Fruit fly (Drosophila melanogaster): Measurements from ENCODE around the gene CG43445.

CG43445 gene

DNA sequence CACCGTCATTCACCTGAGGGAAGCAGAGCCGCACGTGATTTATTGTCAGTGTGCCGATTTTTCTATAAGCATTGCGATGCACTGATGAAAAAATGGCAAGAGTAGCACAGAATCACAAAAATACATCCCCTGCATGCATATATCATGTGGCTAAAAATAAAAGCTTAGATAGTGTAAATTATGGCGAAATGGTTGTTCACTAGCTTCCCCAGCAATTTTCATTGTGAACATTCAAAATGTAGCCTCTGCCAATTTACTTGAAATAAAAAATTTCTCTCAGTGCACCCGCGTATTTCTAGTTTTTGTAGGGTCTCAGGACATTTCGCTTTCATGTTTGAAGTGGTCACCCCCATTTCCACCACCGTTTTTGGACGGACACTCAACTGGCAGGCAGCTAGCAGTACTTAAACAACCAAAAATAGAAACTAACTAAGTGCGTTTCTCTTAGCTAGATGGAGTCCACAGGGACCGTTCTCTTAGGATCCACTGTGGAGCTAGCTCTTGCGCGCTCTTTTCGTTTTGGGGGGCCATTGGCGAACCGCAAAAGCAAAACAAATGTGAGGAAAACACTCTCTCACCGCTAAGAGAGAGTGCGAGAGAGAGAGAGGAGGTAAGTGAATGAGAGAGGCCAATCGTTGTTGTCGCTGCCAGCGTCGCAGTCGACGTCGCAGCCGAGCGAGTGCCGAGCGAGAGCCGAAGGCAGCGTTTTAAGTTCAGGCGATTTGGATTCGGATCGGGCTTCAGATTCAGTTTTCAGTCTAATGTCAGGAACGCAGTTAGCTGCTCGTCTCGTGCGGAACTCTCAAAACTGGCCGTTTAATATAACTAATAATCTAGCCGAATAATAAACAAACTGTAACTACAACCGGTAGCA, 32.4 kb downstream of the CG43445 start (continued):
- TF ChIP-seq CG14860 (GFP tag; IDR thresholded peaks at IDR 0.05; ENCODE audit: partially characterized antibody) (no peak), btn (GFP tag; optimal IDR thresholded peaks at IDR 0.05) (peak; percentile 55), ems (GFP tag; optimal IDR thresholded peaks at IDR 0.05) (peak; percentile 38), fd102C (GFP tag; optimal IDR thresholded peaks at IDR 0.05) (peak; percentile 32), CG10321 (GFP tag; IDR thresholded peaks at IDR 0.05) (no peak), H15 (GFP tag; IDR thresholded peaks at IDR 0.05) (no peak), Taf1 (GFP tag; IDR thresholded peaks at IDR 0.05) (no peak), CG13894 (tag; optimal IDR thresholded peaks at IDR 0.05) (peak; percentile 71), CG7271 (tag; optimal IDR thresholded peaks at IDR 0.05) (no peak), CG3847 (GFP tag; IDR thresholded peaks at IDR 0.05) (no peak), dysf (GFP tag; IDR thresholded peaks at IDR 0.05) (no peak), ara (GFP tag; IDR thresholded peaks at IDR 0.05) (no peak), seq (GFP tag; IDR thresholded peaks at IDR 0.05) (no peak; the same call in 1 of the 2 replicates), Hr78 (GFP tag; optimal IDR thresholded peaks at IDR 0.05) (no peak), CG7745 (tag; optimal IDR thresholded peaks at IDR 0.05) (no peak), ken (GFP tag; IDR thresholded peaks at IDR 0.05) (no peak), CG32772 (GFP tag; IDR thresholded peaks at IDR 0.05) (0 out of 2 replicates have a peak, but pooled peaks have one; percentile 38), TFAM (GFP tag; optimal IDR thresholded peaks at IDR 0.05) (no peak), chif (GFP tag; optimal IDR thresholded peaks at IDR 0.05) (peak; percentile 31 to 71), Drgx (GFP tag; IDR thresholded peaks at IDR 0.05) (no peak), CG34376 (GFP tag; optimal IDR thresholded peaks at IDR 0.05) (no peak), lmd (GFP tag; IDR thresholded peaks at IDR 0.05) (peak; percentile 46), ci (GFP tag; IDR thresholded peaks at IDR 0.05) (no peak; the same call in 2 of the 3 replicates), CG18764 (GFP tag; optimal IDR thresholded peaks at IDR 0.05) (peak; percentile 14), Ets97D (GFP tag; optimal IDR thresholded peaks at IDR 0.05) (no peak), Hr39 (optimal IDR thresholded peaks at IDR 0.05) (no peak), Six4 (GFP tag; optimal IDR thresholded peaks at IDR 0.05) (peak; percentile 30), Adf1 (GFP tag; IDR thresholded peaks at IDR 0.05) (peak; percentile 97), schlank (tag; optimal IDR thresholded peaks at IDR 0.05) (no peak), CG2120 (GFP tag; optimal IDR thresholded peaks at IDR 0.05) (peak; percentile 48), CG2199 (GFP tag; IDR thresholded peaks at IDR 0.05) (peak; percentile 56; the same call in 1 of the 3 replicates), ham (GFP tag; IDR thresholded peaks at IDR 0.05) (no peak), abd-A (tag; optimal IDR thresholded peaks at IDR 0.05) (peak; percentile 13), lab (GFP tag; optimal IDR thresholded peaks at IDR 0.05) (peak; percentile 62), Nf-YC (tag; optimal IDR thresholded peaks at IDR 0.05) (peak; percentile 97), CG15479 (GFP tag; optimal IDR thresholded peaks at IDR 0.05) (no peak), pan (optimal IDR thresholded peaks at IDR 0.05) (no peak), pan (GFP tag; optimal IDR thresholded peaks at IDR 0.05 in 1 of 2, IDR thresholded peaks at IDR 0.05 in 1 of 2) (peak in 1 of 2 experiments; percentile 9), CG2678 (tag; optimal IDR thresholded peaks at IDR 0.05) (peak; percentile 67), zfh1 (GFP tag; IDR thresholded peaks at IDR 0.05) (peak; percentile 49; the same call in 2 of the 3 replicates), CG15269 (tag; optimal IDR thresholded peaks at IDR 0.05) (peak; percentile 37), hb (GFP tag; IDR thresholded peaks at IDR 0.05; ENCODE audit: partially characterized antibody) (no peak), Xrp1 (GFP tag; IDR thresholded peaks at IDR 0.05) (peak; percentile 68), CG4854 (GFP tag; optimal IDR thresholded peaks at IDR 0.05) (peak; percentile 30), ftz-f1 (GFP tag; optimal IDR thresholded peaks at IDR 0.05) (no peak), pho (GFP tag; optimal IDR thresholded peaks at IDR 0.05) (peak; percentile 34), wor (GFP tag; IDR thresholded peaks at IDR 0.05) (no peak), CG7357 (GFP tag; IDR thresholded peaks at IDR 0.05) (no peak), CG12942 (GFP tag; optimal IDR thresholded peaks at IDR 0.05) (peak; percentile 22), esg (GFP tag; conservative IDR thresholded peaks at IDR 0.05) (no peak; the same call in 1 of the 2 replicates)

All from whole organism, embryonic.